Worm (Caenorhabditis elegans) whole organism, L1 larva: ENCODE results near the gene cks-1.
A peak's percentile ranks its signal among the peaks of the same experiment; 100 is the strongest.

ENCODE experiments used
- C04F5.9 ChIP-seq: sonication (generic microtip); optimal IDR thresholded peaks from 2 replicates; lab custom pipeline; 2016; ENCODE audit warnings: missing genetic modification characterization, missing compliant biosample characterization
- C16A3.4 ChIP-seq: fragments of 150-350 bp; optimal IDR thresholded peaks from 2 replicates; lab custom pipeline; 2014; ENCODE audit warnings: missing biosample characterization, missing genetic modification characterization
- C34B4.2 ChIP-seq: sonication (generic microtip); optimal IDR thresholded peaks from 2 replicates; lab custom pipeline; 2017; ENCODE audit warnings: mild to moderate bottlenecking, missing genetic modification characterization, missing compliant biosample characterization
- aha-1 ChIP-seq: fragments of 150-350 bp; optimal IDR thresholded peaks from 2 replicates; lab custom pipeline; 2014; ENCODE audit warnings: missing biosample characterization, missing genetic modification characterization
- ama-1 ChIP-seq: fragments of 150-350 bp; optimal IDR thresholded peaks from 2 replicates; lab custom pipeline; 2014
- blmp-1 ChIP-seq: fragments of 150-350 bp; optimal IDR thresholded peaks from 2 replicates; lab custom pipeline; 2014; ENCODE audit warnings: missing biosample characterization, missing genetic modification characterization
- ces-1 ChIP-seq: fragments of 150-350 bp; optimal IDR thresholded peaks from 2 replicates; lab custom pipeline; 2014; ENCODE audit warnings: missing biosample characterization, missing genetic modification reagents, missing genetic modification characterization
- dpl-1 ChIP-seq, 3 experiments: fragments of 150-350 bp in 2 of 3; sonication (generic microtip) in 1 of 3; optimal IDR thresholded peaks; 2 replicates each; lab custom pipeline; 2014 to 2017; ENCODE audit warnings: missing biosample characterization in 3 of 3, missing genetic modification characterization in 3 of 3, missing genetic modification reagents in 3 of 3
- efl-1 ChIP-seq, 4 experiments: fragments of 150-350 bp; optimal IDR thresholded peaks in 3 of 4; peaks in 1 of 4; 1 replicate in 1 of 4; 2 replicates in 3 of 4; lab custom pipeline; 2014; ENCODE audit warnings: missing biosample characterization in 2 of 4, missing genetic modification characterization in 2 of 4, missing genetic modification reagents in 2 of 4
- egl-13 ChIP-seq: sonication (generic microtip); optimal IDR thresholded peaks from 2 replicates; lab custom pipeline; 2016; ENCODE audit warnings: missing genotype, missing genetic modification reagents, missing genetic modification characterization, missing compliant biosample characterization
- egl-27 ChIP-seq, 2 experiments: fragments of 150-350 bp in 1 of 2; sonication (generic microtip); optimal IDR thresholded peaks; 3 replicates each; lab custom pipeline; 2017 to 2018; ENCODE audit warnings: missing biosample characterization in 2 of 2, missing genetic modification characterization in 2 of 2, missing genetic modification reagents in 2 of 2
- elt-3 ChIP-seq, 6 experiments: fragments of 150-350 bp in 1 of 6; sonication (generic microtip); optimal IDR thresholded peaks; 2 replicates each; lab custom pipeline; 2017 to 2018; ENCODE audit warnings: missing biosample characterization in 6 of 6, missing genetic modification characterization in 6 of 6, inconsistent platforms in 1 of 6
- fkh-10 ChIP-seq: sonication (generic microtip); optimal IDR thresholded peaks from 2 replicates; lab custom pipeline; 2017; ENCODE audit warnings: missing biosample characterization, missing genetic modification reagents, missing genetic modification characterization
- fkh-8 ChIP-seq: sonication (generic microtip); optimal IDR thresholded peaks from 2 replicates; lab custom pipeline; 2016; ENCODE audit warnings: mild to moderate bottlenecking, missing genetic modification characterization, missing compliant biosample characterization
- grh-1 ChIP-seq: fragments of 200-800 bp; sonication (Bioruptor generic); IDR thresholded peaks from 2 replicates; pipeline ENCODE4 v1.3.6; 2022; ENCODE audit warnings: missing genetic modification reagents, missing genetic modification characterization, missing compliant biosample characterization
- irx-1 ChIP-seq: sonication (generic microtip); optimal IDR thresholded peaks from 2 replicates; lab custom pipeline; 2016; ENCODE audit warnings: missing genetic modification characterization, missing compliant biosample characterization
- isw-1 ChIP-seq: fragments of 200-800 bp; sonication (Bioruptor generic); IDR thresholded peaks from 2 replicates; pipeline ENCODE4 v1.3.6; 2022; ENCODE audit warnings: missing genetic modification characterization, missing compliant biosample characterization
- jun-1 ChIP-seq: fragments of 150-350 bp; optimal IDR thresholded peaks from 2 replicates; lab custom pipeline; 2014; ENCODE audit warnings: missing biosample characterization, missing genetic modification reagents, missing genetic modification characterization
- lin-13 ChIP-seq: fragments of 150-350 bp; optimal IDR thresholded peaks from 2 replicates; lab custom pipeline; 2014; ENCODE audit warnings: missing biosample characterization, missing genetic modification reagents, missing genetic modification characterization
- lin-14 ChIP-seq: fragments of 200-800 bp; sonication (Bioruptor generic); optimal IDR thresholded peaks from 2 replicates; lab custom pipeline; 2018; ENCODE audit warnings: mild to moderate bottlenecking, missing genetic modification characterization, moderate library complexity, missing compliant biosample characterization
- lin-35 ChIP-seq, 2 experiments: fragments of 150-350 bp; optimal IDR thresholded peaks; 2 replicates each; lab custom pipeline; 2014; ENCODE audit warnings: missing biosample characterization in 2 of 2, missing genetic modification characterization in 2 of 2, missing genetic modification reagents in 2 of 2
- lir-3 ChIP-seq: sonication (generic microtip); optimal IDR thresholded peaks from 2 replicates; lab custom pipeline; 2016; ENCODE audit warnings: mild to moderate bottlenecking, missing genetic modification characterization, moderate library complexity, missing compliant biosample characterization; ENCODE audit not compliant: poor library complexity
- lsy-2 ChIP-seq, 2 experiments: fragments of 150-350 bp; optimal IDR thresholded peaks; 2 replicates each; lab custom pipeline; 2014; ENCODE audit warnings: missing biosample characterization in 2 of 2, missing genetic modification characterization in 2 of 2
- mdl-1 ChIP-seq, 2 experiments: fragments of 150-350 bp; optimal IDR thresholded peaks; 2 replicates each; lab custom pipeline; 2014 to 2017; ENCODE audit warnings: missing biosample characterization in 2 of 2, missing genetic modification characterization in 2 of 2, inconsistent platforms in 1 of 2
- mep-1 ChIP-seq: fragments of 150-350 bp; optimal IDR thresholded peaks from 2 replicates; lab custom pipeline; 2014; ENCODE audit warnings: missing biosample characterization, missing genetic modification characterization
- nhr-19 ChIP-seq: fragments of 200-800 bp; sonication (Bioruptor generic); conservative IDR thresholded peaks from 2 replicates; pipeline ENCODE4 v1.3.6; 2022; ENCODE audit warnings: missing genetic modification characterization, missing compliant biosample characterization
- nhr-20 ChIP-seq: sonication (generic microtip); optimal IDR thresholded peaks from 2 replicates; lab custom pipeline; 2016; ENCODE audit warnings: mild to moderate bottlenecking, missing genetic modification characterization, missing compliant biosample characterization
- nhr-28 ChIP-seq: fragments of 150-350 bp; optimal IDR thresholded peaks from 2 replicates; lab custom pipeline; 2014; ENCODE audit warnings: missing biosample characterization, missing genetic modification characterization
- nhr-47 ChIP-seq: sonication (generic microtip); optimal IDR thresholded peaks from 2 replicates; lab custom pipeline; 2016; ENCODE audit warnings: mild to moderate bottlenecking, missing genetic modification characterization, moderate library complexity, missing compliant biosample characterization
- nhr-71 ChIP-seq: sonication (generic microtip); optimal IDR thresholded peaks from 2 replicates; lab custom pipeline; 2016; ENCODE audit warnings: mild to moderate bottlenecking, missing genetic modification characterization, moderate library complexity, missing compliant biosample characterization
- nhr-85 ChIP-seq: sonication (generic microtip); peaks from one replicate; lab custom pipeline; 2016; ENCODE audit warnings: missing genetic modification characterization, inconsistent platforms, missing compliant biosample characterization
- nhr-90 ChIP-seq: sonication (generic microtip); optimal IDR thresholded peaks from 2 replicates; lab custom pipeline; 2016; ENCODE audit warnings: mild to moderate bottlenecking, missing genetic modification characterization, missing compliant biosample characterization; ENCODE audit not compliant: poor library complexity
- pag-3 ChIP-seq: sonication (generic microtip); optimal IDR thresholded peaks from 2 replicates; lab custom pipeline; 2017; ENCODE audit warnings: missing genetic modification characterization, mild to moderate bottlenecking, missing compliant biosample characterization, antibody characterized with exemption, borderline replicate concordance; ENCODE audit not compliant: insufficient read depth
- pqm-1 ChIP-seq: sonication (generic microtip); optimal IDR thresholded peaks from 3 replicates; lab custom pipeline; 2017; ENCODE audit warnings: missing biosample characterization, missing genetic modification characterization
- skn-1 ChIP-seq: fragments of 150-350 bp; optimal IDR thresholded peaks from 2 replicates; lab custom pipeline; 2014; ENCODE audit warnings: missing biosample characterization, missing genetic modification characterization
- snpc-4 ChIP-seq: fragments of 150-350 bp; optimal IDR thresholded peaks from 2 replicates; lab custom pipeline; 2014; ENCODE audit warnings: missing biosample characterization, missing genetic modification characterization
- snu-23 ChIP-seq: sonication (generic microtip); optimal IDR thresholded peaks from 2 replicates; lab custom pipeline; 2016; ENCODE audit warnings: missing genetic modification characterization, missing compliant biosample characterization
- sptf-1 ChIP-seq: fragments of 150-350 bp; optimal IDR thresholded peaks from 2 replicates; lab custom pipeline; 2014; ENCODE audit warnings: missing biosample characterization, missing genetic modification characterization
- swsn-7 ChIP-seq: sonication (generic microtip); optimal IDR thresholded peaks from 2 replicates; lab custom pipeline; 2016; ENCODE audit warnings: missing genetic modification characterization, missing compliant biosample characterization
- tbx-2 ChIP-seq: sonication (generic microtip); optimal IDR thresholded peaks from 2 replicates; lab custom pipeline; 2016; ENCODE audit warnings: missing genetic modification characterization, missing compliant biosample characterization
- tlp-1 ChIP-seq: fragments of 150-350 bp; optimal IDR thresholded peaks from 2 replicates; lab custom pipeline; 2014; ENCODE audit warnings: missing biosample characterization, missing genetic modification characterization
- unc-130 ChIP-seq: fragments of 150-350 bp; optimal IDR thresholded peaks from 2 replicates; lab custom pipeline; 2017; ENCODE audit warnings: missing biosample characterization, missing genetic modification characterization, inconsistent platforms
- unc-30 ChIP-seq: sonication (generic microtip); optimal IDR thresholded peaks from 2 replicates; lab custom pipeline; 2017; ENCODE audit warnings: missing biosample characterization, missing genetic modification characterization
- xbp-1 ChIP-seq: sonication (generic microtip); optimal IDR thresholded peaks from 2 replicates; lab custom pipeline; 2016; ENCODE audit warnings: missing genetic modification characterization, missing compliant biosample characterization
- zag-1 ChIP-seq: fragments of 150-350 bp; optimal IDR thresholded peaks from 2 replicates; lab custom pipeline; 2014; ENCODE audit warnings: missing biosample characterization, missing genetic modification characterization
- ztf-4 ChIP-seq: fragments of 150-350 bp; optimal IDR thresholded peaks from 2 replicates; lab custom pipeline; 2014; ENCODE audit warnings: missing biosample characterization, missing genetic modification characterization

cks-1 gene

DNA sequence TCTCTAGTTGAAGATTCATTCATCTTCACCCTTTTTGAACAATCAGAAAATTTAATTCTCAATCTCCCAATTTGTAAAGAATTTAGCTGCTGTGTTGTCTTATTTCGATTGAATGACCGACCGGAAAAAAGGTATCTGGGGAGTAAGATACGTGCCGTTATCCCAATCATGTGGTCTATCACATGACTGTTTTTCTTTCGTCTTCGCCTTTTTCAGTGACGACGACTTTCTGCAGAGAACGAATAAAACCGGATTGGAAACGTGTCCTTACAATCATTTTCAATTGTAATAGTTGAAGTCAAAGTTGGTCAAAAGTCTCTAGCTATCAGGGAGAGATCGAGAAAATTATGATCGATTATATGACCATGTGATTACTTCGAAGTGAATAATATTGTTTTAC lies 15.3 kb downstream of the cks-1 start:
- TF ChIP-seq efl-1 (optimal IDR thresholded peaks at IDR 0.05; lab: Kevin White, UChicago) (peak in 1 of 2 experiments; percentile 27), efl-1 (GFP tag; optimal IDR thresholded peaks at IDR 0.05 in 1 of 2; lab: Kevin White, UChicago) (peak in 1 of 2 experiments; percentile 94), C16A3.4 (peak; percentile 47), swsn-7 (tag; lab: Kevin White, UChicago) (peak; percentile 46), nhr-90 (peak; percentile 84), mdl-1 (tag; optimal IDR thresholded peaks at IDR 0.05; lab: Kevin White, UChicago) (peak in 1 of 2 experiments; percentile 76), lin-35 (GFP tag; optimal IDR thresholded peaks at IDR 0.05; lab: Kevin White, UChicago) (peak in 1 of 2 experiments; percentile 72), nhr-71 (tag; lab: Kevin White, UChicago) (peak; percentile 92), egl-13 (tag; lab: Kevin White, UChicago) (no peak), ztf-4 (tag; lab: Kevin White, UChicago) (peak; percentile 29), mep-1 (peak; percentile 77), fkh-8 (tag; lab: Kevin White, UChicago) (no peak), jun-1 (peak; percentile 22), unc-130 (peak; percentile 78), lin-14 (GFP tag; lab: Kevin White, UChicago) (peak; percentile 82), ces-1 (GFP tag; lab: Kevin White, UChicago) (no peak), pqm-1 (tag; lab: Kevin White, UChicago) (no peak), lir-3 (tag; lab: Kevin White, UChicago) (peak; percentile 6), unc-30 (tag; lab: Kevin White, UChicago) (no peak), xbp-1 (peak; percentile 72), grh-1 (peak; percentile 95), elt-3 (tag; optimal IDR thresholded peaks at IDR 0.05; lab: Kevin White, UChicago) (peak in 5 of 6 experiments; percentile 25 to 99 (median 70)), tbx-2 (tag; lab: Kevin White, UChicago) (peak; percentile 72), skn-1 (tag; lab: Kevin White, UChicago) (no peak), lin-13 (GFP tag; lab: Kevin White, UChicago) (peak; percentile 26), aha-1 (tag; lab: Kevin White, UChicago) (peak; percentile 3), sptf-1 (tag; lab: Kevin White, UChicago) (no peak), snu-23 (GFP tag; lab: Kevin White, UChicago) (peak; percentile 73), dpl-1 (GFP tag; optimal IDR thresholded peaks at IDR 0.05; lab: Kevin White, UChicago) (peak in 2 of 3 experiments; percentile 33 to 46), zag-1 (no peak), egl-27 (tag; optimal IDR thresholded peaks at IDR 0.05; lab: Kevin White, UChicago) (no peak), isw-1 (GFP tag; lab: Robert Waterston, UW) (no peak), nhr-47 (tag; lab: Kevin White, UChicago) (peak; percentile 69), nhr-28 (tag; lab: Kevin White, UChicago) (no peak), irx-1 (tag; lab: Kevin White, UChicago) (peak; percentile 69), tlp-1 (tag; lab: Kevin White, UChicago) (no peak), C04F5.9 (tag; lab: Kevin White, UChicago) (no peak), pag-3 (no peak), fkh-10 (GFP tag; lab: Kevin White, UChicago) (no peak), C34B4.2 (no peak), blmp-1 (tag; lab: Kevin White, UChicago) (peak; percentile 92), lsy-2 (tag; optimal IDR thresholded peaks at IDR 0.05; lab: Kevin White, UChicago) (peak; percentile 40 to 74), nhr-20 (tag; lab: Kevin White, UChicago) (peak; percentile 92), ama-1 (lab: Kevin White, UChicago) (no peak), snpc-4 (tag; lab: Kevin White, UChicago) (no peak), nhr-85 (tag; lab: Kevin White, UChicago) (peak; percentile 99), nhr-19 (peak; percentile 84)
- TF ChIP-seq, all 84 proteins: peak for 28
